Fruit fly (Drosophila melanogaster) whole organism, embryonic: ENCODE measurements around the gene Ugt301D1.
A peak's percentile ranks its signal among the peaks of the same experiment; 100 is the strongest.

Experiments used
- Asciz ChIP-seq: fragments of 200-800 bp; sonication (Bioruptor generic); optimal IDR thresholded peaks from 2 replicates; lab custom pipeline; 2017; ENCODE audit warnings: missing biosample characterization, mild to moderate bottlenecking, missing genetic modification characterization, missing genetic modification reagents
- Atf3 ChIP-seq: fragments of 200-800 bp; sonication (Bioruptor generic); optimal IDR thresholded peaks from 3 replicates; lab custom pipeline; 2016; ENCODE audit warnings: missing biosample characterization, missing genetic modification characterization
- Bgb ChIP-seq: fragments of 200-800 bp; sonication (Bioruptor generic); IDR thresholded peaks from 2 replicates; pipeline ENCODE4 v1.3.6; 2022; ENCODE audit warnings: missing biosample characterization, missing genetic modification characterization; ENCODE audit not compliant: partially characterized antibody
- CG10274 ChIP-seq: fragments of 200-800 bp; sonication (Bioruptor generic); optimal IDR thresholded peaks from 3 replicates; lab custom pipeline; 2017; ENCODE audit warnings: missing biosample characterization, mild to moderate bottlenecking, missing genetic modification characterization
- CG10959 ChIP-seq: fragments of 200-800 bp; sonication (Bioruptor generic); IDR thresholded peaks from 2 replicates; pipeline ENCODE4 v1.3.6; 2022; ENCODE audit warnings: missing biosample characterization, missing genetic modification characterization
- CG13287 ChIP-seq: fragments of 200-800 bp; sonication (Bioruptor generic); IDR thresholded peaks from 2 replicates; pipeline ENCODE4 v1.3.6; 2022; ENCODE audit warnings: missing biosample characterization, missing genetic modification characterization; ENCODE audit not compliant: partially characterized antibody
- CG14965 ChIP-seq: fragments of 200-800 bp; sonication (Bioruptor generic); optimal IDR thresholded peaks from 2 replicates; lab custom pipeline; 2016; ENCODE audit warnings: missing biosample characterization, missing genetic modification characterization, borderline replicate concordance
- CG1647 ChIP-seq: fragments of 200-800 bp; sonication (Bioruptor generic); optimal IDR thresholded peaks from 3 replicates; lab custom pipeline; 2016; ENCODE audit warnings: missing biosample characterization, missing genetic modification characterization
- CG16815 ChIP-seq: fragments of 200-800 bp; sonication (Bioruptor generic); optimal IDR thresholded peaks from 3 replicates; lab custom pipeline; 2017; ENCODE audit warnings: missing biosample characterization, mild to moderate bottlenecking, missing genetic modification characterization
- CG17912 ChIP-seq: fragments of 200-800 bp; sonication (Bioruptor generic); optimal IDR thresholded peaks from 2 replicates; lab custom pipeline; 2018; ENCODE audit warnings: missing biosample characterization, mild to moderate bottlenecking, missing genetic modification characterization
- CG18764 ChIP-seq: fragments of 200-800 bp; sonication (Bioruptor generic); optimal IDR thresholded peaks from 3 replicates; lab custom pipeline; 2016; ENCODE audit warnings: missing biosample characterization, missing genetic modification characterization
- CG2678 ChIP-seq: fragments of 200-800 bp; sonication (Bioruptor generic); optimal IDR thresholded peaks from 3 replicates; lab custom pipeline; 2019; ENCODE audit warnings: missing biosample characterization, mild to moderate bottlenecking, missing genetic modification characterization, moderate library complexity
- CG30020 ChIP-seq: fragments of 200-800 bp; optimal IDR thresholded peaks from 2 replicates; lab custom pipeline; 2019; ENCODE audit warnings: missing biosample characterization, mild to moderate bottlenecking, missing genetic modification characterization, moderate library complexity
- CG30403 ChIP-seq: fragments of 200-800 bp; sonication (Bioruptor generic); optimal IDR thresholded peaks from 3 replicates; lab custom pipeline; 2016; ENCODE audit warnings: missing biosample characterization, missing genetic modification characterization
- CG31224 ChIP-seq: fragments of 200-800 bp; sonication (Bioruptor generic); IDR thresholded peaks from 2 replicates; pipeline ENCODE4 v1.3.6; 2022; ENCODE audit warnings: missing biosample characterization, missing genetic modification characterization
- CG3847 ChIP-seq: fragments of 200-800 bp; sonication (Bioruptor generic); IDR thresholded peaks from 2 replicates; pipeline ENCODE4 v1.3.6; 2022; ENCODE audit warnings: missing biosample characterization, missing genetic modification characterization
- CG4328 ChIP-seq: fragments of 200-800 bp; sonication (Bioruptor generic); optimal IDR thresholded peaks from 3 replicates; lab custom pipeline; 2017; ENCODE audit warnings: missing biosample characterization, missing genetic modification reagents, missing genetic modification characterization
- CG4854 ChIP-seq: fragments of 200-800 bp; sonication (Bioruptor generic); optimal IDR thresholded peaks from 2 replicates; lab custom pipeline; 2016; ENCODE audit warnings: missing biosample characterization, missing genetic modification characterization, inconsistent platforms
- CG7556 ChIP-seq: fragments of 200-800 bp; sonication (Bioruptor generic); optimal IDR thresholded peaks from 2 replicates; lab custom pipeline; 2017; ENCODE audit warnings: missing biosample characterization, mild to moderate bottlenecking, missing genetic modification characterization
- CTCF ChIP-seq: fragments of 200-800 bp; sonication (Bioruptor generic); optimal IDR thresholded peaks from 2 replicates; lab custom pipeline; 2017; ENCODE audit warnings: missing biosample characterization, mild to moderate bottlenecking, missing genetic modification characterization, moderate library complexity
- Dll ChIP-seq: fragments of 200-800 bp; sonication (Bioruptor generic); IDR thresholded peaks from 4 replicates; pipeline ENCODE4 v1.3.6; 2022; ENCODE audit warnings: missing biosample characterization, missing genetic modification characterization; ENCODE audit not compliant: partially characterized antibody
- Dref ChIP-seq: fragments of 200-800 bp; sonication (Bioruptor generic); IDR thresholded peaks from 2 replicates; pipeline ENCODE4 v1.3.6; 2022; ENCODE audit warnings: missing biosample characterization, missing genetic modification characterization
- H2.0 ChIP-seq: fragments of 200-800 bp; sonication (Bioruptor generic); IDR thresholded peaks from 2 replicates; pipeline ENCODE4 v1.3.6; 2022; ENCODE audit warnings: missing biosample characterization, missing genetic modification characterization
- Hey ChIP-seq: fragments of 200-800 bp; sonication (Bioruptor generic); optimal IDR thresholded peaks from 3 replicates; lab custom pipeline; 2018; ENCODE audit warnings: missing biosample characterization, mild to moderate bottlenecking, missing genetic modification characterization
- HmgD ChIP-seq: fragments of 200-800 bp; sonication (Bioruptor generic); optimal IDR thresholded peaks from 3 replicates; lab custom pipeline; 2016; ENCODE audit warnings: missing biosample characterization, missing genetic modification characterization
- Jarid2 ChIP-seq: fragments of 200-800 bp; sonication (Bioruptor generic); optimal IDR thresholded peaks from 3 replicates; lab custom pipeline; 2017; ENCODE audit warnings: mild to moderate bottlenecking, missing biosample characterization, missing genetic modification reagents, missing genetic modification characterization
- Meics ChIP-seq: fragments of 200-800 bp; sonication (Bioruptor generic); optimal IDR thresholded peaks from 2 replicates; lab custom pipeline; 2017; ENCODE audit warnings: missing biosample characterization, mild to moderate bottlenecking, missing genetic modification characterization
- NK7.1 ChIP-seq: fragments of 200-800 bp; sonication (Bioruptor generic); optimal IDR thresholded peaks from 3 replicates; lab custom pipeline; 2016; ENCODE audit warnings: missing biosample characterization, missing genetic modification characterization
- Ravus ChIP-seq: fragments of 200-800 bp; sonication (Bioruptor generic); IDR thresholded peaks from 2 replicates; pipeline ENCODE4 v1.3.6; 2022; ENCODE audit warnings: missing biosample characterization, missing genetic modification characterization
- ab ChIP-seq: fragments of 200-800 bp; sonication (Bioruptor generic); optimal IDR thresholded peaks from 2 replicates; lab custom pipeline; 2016; ENCODE audit warnings: missing biosample characterization, missing genetic modification characterization
- bigmax ChIP-seq: fragments of 200-800 bp; sonication (Bioruptor generic); optimal IDR thresholded peaks from 2 replicates; lab custom pipeline; 2018; ENCODE audit warnings: missing biosample characterization, mild to moderate bottlenecking, missing genetic modification characterization
- chn ChIP-seq: fragments of 200-800 bp; sonication (Bioruptor generic); optimal IDR thresholded peaks from 2 replicates; lab custom pipeline; 2016; ENCODE audit warnings: missing biosample characterization, missing genetic modification characterization
- corto ChIP-seq: fragments of 200-800 bp; sonication (Bioruptor generic); optimal IDR thresholded peaks from 2 replicates; lab custom pipeline; 2016; ENCODE audit warnings: missing biosample characterization, mild to moderate bottlenecking, missing genetic modification characterization, moderate library complexity
- dan ChIP-seq: fragments of 200-800 bp; sonication (Bioruptor generic); IDR thresholded peaks from 2 replicates; pipeline ENCODE4 v1.3.6; 2022; ENCODE audit warnings: missing biosample characterization, missing genetic modification characterization
- eve ChIP-seq, 2 experiments: fragments of >200 bp; optimal IDR thresholded peaks; 2 replicates each; lab custom pipeline; 2017; ENCODE audit warnings: missing biosample characterization in 2 of 2, missing genetic modification characterization in 2 of 2
- ewg ChIP-seq: fragments of 200-800 bp; sonication (Bioruptor generic); optimal IDR thresholded peaks from 3 replicates; lab custom pipeline; 2017; ENCODE audit warnings: mild to moderate bottlenecking, missing biosample characterization, missing genetic modification reagents, missing genetic modification characterization
- gsb-n ChIP-seq: fragments of 200-800 bp; sonication (Bioruptor generic); optimal IDR thresholded peaks from 3 replicates; lab custom pipeline; 2018; ENCODE audit warnings: missing biosample characterization, mild to moderate bottlenecking, missing genetic modification characterization
- h ChIP-seq: fragments of >200 bp; optimal IDR thresholded peaks from 2 replicates; lab custom pipeline; 2017
- inv ChIP-seq: fragments of 200-800 bp; sonication (Bioruptor generic); IDR thresholded peaks from 2 replicates; pipeline ENCODE4 v1.3.6; 2022; ENCODE audit warnings: missing biosample characterization, missing genetic modification characterization; ENCODE audit not compliant: partially characterized antibody
- lab ChIP-seq: fragments of 200-800 bp; sonication (Bioruptor generic); optimal IDR thresholded peaks from 3 replicates; lab custom pipeline; 2017; ENCODE audit warnings: missing biosample characterization, missing genetic modification characterization, mild to moderate bottlenecking, moderate library complexity, missing genetic modification reagents
- lbe ChIP-seq: fragments of 200-800 bp; sonication (Bioruptor generic); optimal IDR thresholded peaks from 2 replicates; lab custom pipeline; 2016; ENCODE audit warnings: missing biosample characterization, mild to moderate bottlenecking, missing genetic modification characterization
- mirr ChIP-seq: fragments of 200-800 bp; sonication (Bioruptor generic); optimal IDR thresholded peaks from 3 replicates; lab custom pipeline; 2018; ENCODE audit warnings: missing biosample characterization, mild to moderate bottlenecking, missing genetic modification characterization
- mld ChIP-seq: fragments of 200-800 bp; sonication (Bioruptor generic); IDR thresholded peaks from 3 replicates; pipeline ENCODE4 v1.3.6; 2022; ENCODE audit warnings: missing biosample characterization, missing genetic modification characterization; ENCODE audit not compliant: partially characterized antibody
- onecut ChIP-seq: fragments of 200-800 bp; sonication (Bioruptor generic); IDR thresholded peaks from 2 replicates; pipeline ENCODE4 v1.3.6; 2022; ENCODE audit warnings: missing biosample characterization, missing genetic modification characterization
- pros ChIP-seq: fragments of 200-800 bp; sonication (Bioruptor generic); optimal IDR thresholded peaks from 3 replicates; lab custom pipeline; 2019; ENCODE audit warnings: missing biosample characterization, mild to moderate bottlenecking, missing genetic modification characterization, moderate library complexity
- row ChIP-seq: fragments of 200-800 bp; sonication (Bioruptor generic); IDR thresholded peaks from 3 replicates; pipeline ENCODE4 v1.3.6; 2022; ENCODE audit warnings: missing biosample characterization, missing genetic modification characterization
- salm ChIP-seq: fragments of 200-800 bp; sonication (Bioruptor generic); optimal IDR thresholded peaks from 2 replicates; lab custom pipeline; 2018; ENCODE audit warnings: missing biosample characterization, mild to moderate bottlenecking, missing genetic modification characterization
- stc ChIP-seq: fragments of 200-800 bp; sonication (Bioruptor generic); IDR thresholded peaks from 2 replicates; pipeline ENCODE4 v1.3.6; 2022; ENCODE audit warnings: missing biosample characterization, missing genetic modification characterization
- tio ChIP-seq: fragments of 200-800 bp; sonication (Bioruptor generic); optimal IDR thresholded peaks from 2 replicates; lab custom pipeline; 2017; ENCODE audit warnings: missing biosample characterization, missing genetic modification characterization, inconsistent platforms
- tna ChIP-seq: fragments of 200-800 bp; sonication (Bioruptor generic); IDR thresholded peaks from 2 replicates; pipeline ENCODE4 v1.3.6; 2022; ENCODE audit warnings: missing biosample characterization, missing genetic modification characterization; ENCODE audit not compliant: partially characterized antibody
- ttk ChIP-seq: fragments of 200-800 bp; sonication (Bioruptor generic); IDR thresholded peaks from 2 replicates; pipeline ENCODE4 v2.1.2; 2022; ENCODE audit warnings: missing biosample characterization, missing genetic modification characterization
- zf30C ChIP-seq: fragments of 200-800 bp; sonication (Bioruptor generic); optimal IDR thresholded peaks from 3 replicates; lab custom pipeline; 2018; ENCODE audit warnings: missing biosample characterization, mild to moderate bottlenecking, missing genetic modification characterization

The Ugt301D1 gene

dm6 chr2L:18504881-18505280 is 4.5 kb upstream of the Ugt301D1 start (continued):
- no peak for TF ChIP-seq Meics (GFP tag; lab: Kevin White, UChicago)
- TF ChIP-seq corto, result no peak
- peak; percentile 35 for TF ChIP-seq Asciz (GFP tag; lab: Kevin White, UChicago)
- TF ChIP-seq CG31224 (GFP tag; lab: Robert Waterston, UW), result no peak
- TF ChIP-seq gsb-n, result peak; percentile 47
- peak; percentile 42; the same call in 1 of the 2 replicates for TF ChIP-seq dan
- TF ChIP-seq pros, result no peak
- no peak for TF ChIP-seq CG4328 (GFP tag; lab: Kevin White, UChicago)
- TF ChIP-seq NK7.1 (GFP tag; lab: Kevin White, UChicago), result no peak
- no peak for TF ChIP-seq CG14965
- peak; percentile 74 for TF ChIP-seq row
- peak; percentile 52 for TF ChIP-seq H2.0 (GFP tag; lab: Robert Waterston, UW)
- TF ChIP-seq CG13287, result no peak
- TF ChIP-seq CG2678, result peak; percentile 57
- TF ChIP-seq CG30403, result peak; percentile 46
- TF ChIP-seq CG17912 (GFP tag; lab: Kevin White, UChicago), result no peak
- TF ChIP-seq bigmax (GFP tag; lab: Kevin White, UChicago), result no peak
- TF ChIP-seq CTCF (GFP tag; lab: Kevin White, UChicago), result no peak
- peak; percentile 38 for TF ChIP-seq ewg (GFP tag; lab: Kevin White, UChicago)
- peak; percentile 57 for TF ChIP-seq tio (GFP tag; lab: Kevin White, UChicago)
- peak in 1 of 2 experiments; percentile 68 for TF ChIP-seq eve (GFP tag; optimal IDR thresholded peaks at IDR 0.05; lab: Kevin White, UChicago)
- TF ChIP-seq CG30020 (tag; lab: Kevin White, UChicago), result no peak
- peak; percentile 50 for TF ChIP-seq Atf3 (GFP tag; lab: Kevin White, UChicago)
- TF ChIP-seq onecut (GFP tag; lab: Robert Waterston, UW), result 0 out of 2 replicates have a peak, but pooled peaks have one; percentile 16
- no peak for TF ChIP-seq CG10274 (GFP tag; lab: Kevin White, UChicago)
- TF ChIP-seq Ravus (GFP tag; lab: Robert Waterston, UW), result no peak; the same call in 1 of the 2 replicates
- TF ChIP-seq mirr (GFP tag; lab: Kevin White, UChicago), result no peak
- no peak for TF ChIP-seq inv (GFP tag; lab: Robert Waterston, UW)
- TF ChIP-seq tna (GFP tag; lab: Robert Waterston, UW), result no peak
- no peak for TF ChIP-seq ab
- peak; percentile 2 for TF ChIP-seq HmgD (GFP tag; lab: Kevin White, UChicago)
- no peak for TF ChIP-seq Hey (tag; lab: Kevin White, UChicago)
- TF ChIP-seq lab (GFP tag; lab: Kevin White, UChicago), result peak; percentile 37
- TF ChIP-seq zf30C, result peak; percentile 67
- peak; percentile 59 for TF ChIP-seq CG16815 (GFP tag; lab: Kevin White, UChicago)
- TF ChIP-seq Jarid2, result no peak
- TF ChIP-seq CG18764 (GFP tag; lab: Kevin White, UChicago), result peak; percentile 16
- TF ChIP-seq stc (GFP tag; lab: Robert Waterston, UW), result peak; percentile 75
- TF ChIP-seq ttk (GFP tag; lab: Robert Waterston, UW), result peak; percentile 60; the same call in 1 of the 2 replicates
- TF ChIP-seq chn, result peak; percentile 65
- no peak for TF ChIP-seq Dll
- no peak for TF ChIP-seq h (lab: Kevin White, UChicago)
- no peak for TF ChIP-seq Bgb (GFP tag; lab: Robert Waterston, UW)
- no peak for TF ChIP-seq mld (GFP tag; lab: Robert Waterston, UW)
- TF ChIP-seq salm (tag; lab: Kevin White, UChicago), result peak; percentile 29
- TF ChIP-seq CG3847 (GFP tag; lab: Robert Waterston, UW), result no peak
- TF ChIP-seq CG4854 (GFP tag; lab: Kevin White, UChicago), result no peak
- no peak for TF ChIP-seq lbe
- TF ChIP-seq Dref (GFP tag; lab: Robert Waterston, UW), result no peak
- TF ChIP-seq CG1647, result peak; percentile 5
- TF ChIP-seq CG10959, result peak; percentile 59; the same call in 1 of the 2 replicates
- TF ChIP-seq CG7556, result peak; percentile 28
